Worm (Caenorhabditis elegans) whole organism, L2 larva: ENCODE data around the gene srh-277.

ENCODE experiments used
- R02D3.7 ChIP-seq: fragments of 150-350 bp; optimal IDR thresholded peaks from 2 replicates; lab custom pipeline; 2014; ENCODE audit warnings: missing biosample characterization, missing genetic modification characterization
- alr-1 ChIP-seq: fragments of 150-350 bp; optimal IDR thresholded peaks from 2 replicates; lab custom pipeline; 2014; ENCODE audit warnings: missing biosample characterization, missing genetic modification characterization
- egl-27 ChIP-seq: sonication (generic microtip); optimal IDR thresholded peaks from 3 replicates; lab custom pipeline; 2017; ENCODE audit warnings: missing biosample characterization, missing genetic modification reagents, missing genetic modification characterization
- fos-1 ChIP-seq: fragments of 150-350 bp; optimal IDR thresholded peaks from 2 replicates; lab custom pipeline; 2014; ENCODE audit warnings: missing biosample characterization, missing genetic modification characterization
- lin-39 ChIP-seq: fragments of 150-350 bp; optimal IDR thresholded peaks from 2 replicates; lab custom pipeline; 2014; ENCODE audit warnings: missing biosample characterization, missing genetic modification reagents, missing genetic modification characterization
- mdl-1 ChIP-seq, 2 experiments: fragments of 150-350 bp in 1 of 2; sonication (generic microtip) in 1 of 2; optimal IDR thresholded peaks; 2 replicates each; lab custom pipeline; 2017; ENCODE audit warnings: missing biosample characterization in 2 of 2, missing genetic modification characterization in 2 of 2
- nhr-23 ChIP-seq: fragments of 150-350 bp; optimal IDR thresholded peaks from 2 replicates; lab custom pipeline; 2014; ENCODE audit warnings: missing biosample characterization, missing genetic modification reagents, missing genetic modification characterization
- nhr-237 ChIP-seq: fragments of 150-350 bp; optimal IDR thresholded peaks from 2 replicates; lab custom pipeline; 2014; ENCODE audit warnings: missing biosample characterization, missing genetic modification characterization
- nhr-6 ChIP-seq: fragments of 150-350 bp; optimal IDR thresholded peaks from 2 replicates; lab custom pipeline; 2014; ENCODE audit warnings: missing biosample characterization, missing genetic modification characterization
- peb-1 ChIP-seq: fragments of 150-350 bp; optimal IDR thresholded peaks from 2 replicates; lab custom pipeline; 2014; ENCODE audit warnings: missing biosample characterization, missing genetic modification characterization
- unc-62 ChIP-seq: fragments of 150-350 bp; optimal IDR thresholded peaks from 2 replicates; lab custom pipeline; 2014; ENCODE audit warnings: missing biosample characterization, missing genetic modification reagents, missing genetic modification characterization

- TF ChIP-seq alr-1 (tag; lab: Kevin White, UChicago) (no peak), nhr-6 (no peak), mdl-1 (tag; optimal IDR thresholded peaks at IDR 0.05; lab: Kevin White, UChicago) (no peak), unc-62 (no peak), nhr-23 (tag; lab: Kevin White, UChicago) (no peak), fos-1 (tag; lab: Kevin White, UChicago) (no peak), nhr-237 (tag; lab: Kevin White, UChicago) (no peak), lin-39 (tag; lab: Kevin White, UChicago) (no peak), peb-1 (tag; lab: Kevin White, UChicago) (no peak), R02D3.7 (tag; lab: Kevin White, UChicago) (no peak), egl-27 (tag; lab: Kevin White, UChicago) (no peak)
Measured at ce11 chrV:16220020-16220419, 37.0 kb downstream of the srh-277 start.
